Fruit fly (Drosophila melanogaster) whole organism, prepupa: ENCODE results near the gene CG17734.

Source experiments
- Blimp-1 ChIP-seq: fragments of 200-800 bp; sonication (Bioruptor generic); optimal IDR thresholded peaks from 3 replicates; lab custom pipeline; 2017; ENCODE audit warnings: missing biosample characterization, missing genetic modification characterization, mild to moderate bottlenecking, moderate library complexity, missing genetic modification reagents
- CG10631 ChIP-seq: fragments of 200-800 bp; sonication (Bioruptor generic); optimal IDR thresholded peaks from 2 replicates; lab custom pipeline; 2016; ENCODE audit warnings: missing biosample characterization, missing genetic modification characterization
- CG10669 ChIP-seq: fragments of 200-800 bp; sonication (Bioruptor generic); optimal IDR thresholded peaks from 3 replicates; lab custom pipeline; 2018; ENCODE audit warnings: missing biosample characterization, mild to moderate bottlenecking, missing genetic modification characterization, moderate library complexity
- CG11294 ChIP-seq: fragments of 200-800 bp; sonication (Bioruptor generic); IDR thresholded peaks from 2 replicates; pipeline ENCODE4 v1.3.6; 2022; ENCODE audit warnings: missing biosample characterization, missing genetic modification characterization
- CG11902 ChIP-seq: fragments of 200-800 bp; sonication (Bioruptor generic); optimal IDR thresholded peaks from 3 replicates; lab custom pipeline; 2016; ENCODE audit warnings: missing biosample characterization, missing genetic modification characterization
- CG15336 ChIP-seq: fragments of 200-800 bp; sonication (Bioruptor generic); IDR thresholded peaks from 2 replicates; pipeline ENCODE4 v1.3.6; 2022; ENCODE audit warnings: missing biosample characterization, missing genetic modification characterization
- CG16779 ChIP-seq: fragments of 200-800 bp; sonication (Bioruptor generic); optimal IDR thresholded peaks from 3 replicates; lab custom pipeline; 2017; ENCODE audit warnings: missing biosample characterization, mild to moderate bottlenecking, missing genetic modification characterization
- CG3032 ChIP-seq: fragments of 200-800 bp; optimal IDR thresholded peaks from 2 replicates; lab custom pipeline; 2019; ENCODE audit warnings: missing biosample characterization, mild to moderate bottlenecking, missing genetic modification characterization, moderate library complexity
- CG31627 ChIP-seq: fragments of 200-800 bp; sonication (Bioruptor generic); optimal IDR thresholded peaks from 3 replicates; lab custom pipeline; 2016; ENCODE audit warnings: missing biosample characterization, missing genetic modification characterization
- CG34406 ChIP-seq: fragments of 200-800 bp; sonication (Bioruptor generic); optimal IDR thresholded peaks from 3 replicates; lab custom pipeline; 2016; ENCODE audit warnings: missing biosample characterization, missing genetic modification characterization
- CG3919 ChIP-seq: fragments of 200-800 bp; sonication (Bioruptor generic); optimal IDR thresholded peaks from 3 replicates; lab custom pipeline; 2016; ENCODE audit warnings: missing biosample characterization, missing genetic modification characterization
- CG4318 ChIP-seq: fragments of 200-800 bp; sonication (Bioruptor generic); optimal IDR thresholded peaks from 3 replicates; lab custom pipeline; 2017; ENCODE audit warnings: missing biosample characterization, mild to moderate bottlenecking, missing genetic modification characterization
- CG6276 ChIP-seq: fragments of 200-800 bp; sonication (Bioruptor generic); optimal IDR thresholded peaks from 2 replicates; lab custom pipeline; 2017; ENCODE audit warnings: missing biosample characterization, mild to moderate bottlenecking, missing genetic modification characterization
- CG6792 ChIP-seq: fragments of 200-800 bp; sonication (Bioruptor generic); optimal IDR thresholded peaks from 3 replicates; lab custom pipeline; 2016; ENCODE audit warnings: missing biosample characterization, missing genetic modification characterization
- CG6808 ChIP-seq: fragments of 200-800 bp; sonication (Bioruptor generic); optimal IDR thresholded peaks from 3 replicates; lab custom pipeline; 2017; ENCODE audit warnings: missing biosample characterization, missing genetic modification characterization, mild to moderate bottlenecking, moderate library complexity, missing genetic modification reagents
- CG7368 ChIP-seq: fragments of 200-800 bp; sonication (Bioruptor generic); optimal IDR thresholded peaks from 3 replicates; lab custom pipeline; 2016; ENCODE audit warnings: missing biosample characterization, missing genetic modification characterization
- CG8119 ChIP-seq: fragments of 200-800 bp; sonication (Bioruptor generic); IDR thresholded peaks from 3 replicates; pipeline ENCODE4 v1.3.6; 2022; ENCODE audit warnings: missing biosample characterization, missing genetic modification characterization
- CG8319 ChIP-seq: fragments of 200-800 bp; sonication (Bioruptor generic); optimal IDR thresholded peaks from 3 replicates; lab custom pipeline; 2016; ENCODE audit warnings: missing biosample characterization, missing genetic modification characterization
- CG8632 ChIP-seq: fragments of 200-800 bp; sonication (Bioruptor generic); optimal IDR thresholded peaks from 3 replicates; lab custom pipeline; 2016; ENCODE audit warnings: missing biosample characterization, missing genetic modification characterization
- CG9139 ChIP-seq: fragments of 200-800 bp; sonication (Bioruptor generic); optimal IDR thresholded peaks from 3 replicates; lab custom pipeline; 2017; ENCODE audit warnings: missing biosample characterization, mild to moderate bottlenecking, missing genetic modification characterization
- Eip75B ChIP-seq: fragments of 200-800 bp; sonication (Bioruptor generic); optimal IDR thresholded peaks from 3 replicates; lab custom pipeline; 2016; ENCODE audit warnings: missing biosample characterization, missing genetic modification characterization
- Eip93F ChIP-seq: fragments of 200-800 bp; sonication (Bioruptor generic); optimal IDR thresholded peaks from 2 replicates; lab custom pipeline; 2016; ENCODE audit warnings: missing biosample characterization, mild to moderate bottlenecking, missing genetic modification characterization
- Gug ChIP-seq: fragments of 200-800 bp; sonication (Bioruptor generic); IDR thresholded peaks from 2 replicates; pipeline ENCODE4 v1.3.6; 2022; ENCODE audit warnings: missing biosample characterization, missing genetic modification characterization
- Hr38 ChIP-seq: sonication (Bioruptor generic); optimal IDR thresholded peaks from 2 replicates; lab custom pipeline; 2016; ENCODE audit warnings: missing biosample characterization, missing genetic modification characterization
- Hr39 ChIP-seq: fragments of 200-800 bp; sonication (Bioruptor generic); optimal IDR thresholded peaks from 2 replicates; lab custom pipeline; 2016; ENCODE audit warnings: missing biosample characterization, missing genetic modification characterization
- Smox ChIP-seq: fragments of 200-800 bp; sonication (Bioruptor generic); optimal IDR thresholded peaks from 3 replicates; lab custom pipeline; 2016; ENCODE audit warnings: missing biosample characterization, missing genetic modification characterization
- Sox14 ChIP-seq: fragments of 200-800 bp; sonication (Bioruptor generic); optimal IDR thresholded peaks from 3 replicates; lab custom pipeline; 2016; ENCODE audit warnings: missing biosample characterization, missing genetic modification characterization
- Sox15 ChIP-seq: fragments of 200-800 bp; sonication (Bioruptor generic); optimal IDR thresholded peaks from 3 replicates; lab custom pipeline; 2016; ENCODE audit warnings: missing biosample characterization, missing genetic modification characterization
- cyc ChIP-seq: fragments of 200-800 bp; sonication (Bioruptor generic); optimal IDR thresholded peaks from 3 replicates; lab custom pipeline; 2016; ENCODE audit warnings: missing biosample characterization, missing genetic modification characterization
- dac ChIP-seq: fragments of 200-800 bp; sonication (Bioruptor generic); optimal IDR thresholded peaks from 2 replicates; lab custom pipeline; 2017; ENCODE audit warnings: missing biosample characterization, mild to moderate bottlenecking, missing genetic modification characterization
- dsx ChIP-seq: fragments of 200-800 bp; optimal IDR thresholded peaks from 3 replicates; lab custom pipeline; 2019; ENCODE audit warnings: missing biosample characterization, mild to moderate bottlenecking, missing genetic modification characterization, moderate library complexity; ENCODE audit not compliant: poor library complexity, severe bottlenecking
- eg ChIP-seq: fragments of 200-800 bp; sonication (Bioruptor generic); IDR thresholded peaks from 3 replicates; pipeline ENCODE4 v1.3.6; 2022; ENCODE audit warnings: missing biosample characterization, missing genetic modification characterization
- esn ChIP-seq: fragments of 200-800 bp; sonication (Bioruptor generic); optimal IDR thresholded peaks from 2 replicates; lab custom pipeline; 2016; ENCODE audit warnings: missing biosample characterization, mild to moderate bottlenecking, missing genetic modification characterization, moderate library complexity
- fd59A ChIP-seq: fragments of 200-800 bp; sonication (Bioruptor generic); optimal IDR thresholded peaks from 2 replicates; lab custom pipeline; 2017; ENCODE audit warnings: missing biosample characterization, mild to moderate bottlenecking, missing genetic modification characterization, missing genetic modification reagents
- fd85E ChIP-seq: fragments of 200-800 bp; sonication (Bioruptor generic); optimal IDR thresholded peaks from 3 replicates; lab custom pipeline; 2016; ENCODE audit warnings: missing biosample characterization, missing genetic modification characterization
- fkh ChIP-seq: fragments of 200-800 bp; sonication (Bioruptor generic); optimal IDR thresholded peaks from 3 replicates; lab custom pipeline; 2017; ENCODE audit warnings: missing biosample characterization, mild to moderate bottlenecking, missing genetic modification characterization, moderate library complexity
- net ChIP-seq: fragments of 200-800 bp; sonication (Bioruptor generic); optimal IDR thresholded peaks from 3 replicates; lab custom pipeline; 2016; ENCODE audit warnings: missing biosample characterization, missing genetic modification characterization
- pdm3 ChIP-seq: fragments of 200-800 bp; sonication (Bioruptor generic); optimal IDR thresholded peaks from 3 replicates; lab custom pipeline; 2016; ENCODE audit warnings: missing biosample characterization, missing genetic modification characterization
- ss ChIP-seq, 2 experiments: fragments of 200-800 bp; sonication (Bioruptor generic); optimal IDR thresholded peaks; 2 replicates in 1 of 2; 3 replicates in 1 of 2; lab custom pipeline; 2017 to 2018; ENCODE audit warnings: mild to moderate bottlenecking in 2 of 2, missing biosample characterization in 2 of 2, missing genetic modification characterization in 2 of 2, moderate library complexity in 1 of 2
- svp ChIP-seq: fragments of 200-800 bp; sonication (Bioruptor generic); peaks from one replicate; lab custom pipeline; 2016; ENCODE audit warnings: missing biosample characterization, missing genetic modification characterization
- topi ChIP-seq: fragments of 200-800 bp; sonication (Bioruptor generic); optimal IDR thresholded peaks from 3 replicates; lab custom pipeline; 2016; ENCODE audit warnings: missing biosample characterization, missing genetic modification characterization
- vri ChIP-seq: fragments of 200-800 bp; sonication (Bioruptor generic); optimal IDR thresholded peaks from 3 replicates; lab custom pipeline; 2016; ENCODE audit warnings: missing biosample characterization, mild to moderate bottlenecking, missing genetic modification characterization

The CG17734 gene

dm6 chr3R:11198062-11198472 is 45.7 kb downstream of the CG17734 start (continued):
- TF ChIP-seq Sox14 (GFP tag; lab: Kevin White, UChicago) = peak; percentile 76
- no peak for TF ChIP-seq CG10631 (GFP tag; lab: Kevin White, UChicago)
- no peak for TF ChIP-seq CG11294
- no peak for TF ChIP-seq CG6808 (GFP tag; lab: Kevin White, UChicago)
- no peak for TF ChIP-seq CG6792 (GFP tag; lab: Kevin White, UChicago)
- peak; percentile 41; the same call in 1 of the 3 replicates for TF ChIP-seq eg (GFP tag; lab: Robert Waterston, UW)
- TF ChIP-seq Smox (GFP tag; lab: Kevin White, UChicago) = no peak
- no peak for TF ChIP-seq CG10669
- no peak for TF ChIP-seq topi
- no peak for TF ChIP-seq Hr39 (GFP tag; lab: Kevin White, UChicago)
- no peak; the same call in 1 of the 2 replicates for TF ChIP-seq CG15336 (GFP tag; lab: Robert Waterston, UW)
- TF ChIP-seq Hr38 = no peak
- TF ChIP-seq CG9139 (GFP tag; lab: Kevin White, UChicago) = no peak
- TF ChIP-seq CG8119 (GFP tag; lab: Robert Waterston, UW) = no peak
- no peak for TF ChIP-seq ss (GFP tag; optimal IDR thresholded peaks at IDR 0.05; lab: Kevin White, UChicago)
- TF ChIP-seq CG4318 = no peak
- TF ChIP-seq CG3919 = no peak
- TF ChIP-seq cyc (GFP tag; lab: Kevin White, UChicago) = no peak
- no peak for TF ChIP-seq fd85E (GFP tag; lab: Kevin White, UChicago)
- TF ChIP-seq CG31627 = no peak
- TF ChIP-seq Gug (GFP tag; lab: Robert Waterston, UW) = no peak
- TF ChIP-seq esn = no peak
- TF ChIP-seq fd59A (GFP tag; lab: Kevin White, UChicago) = no peak
- TF ChIP-seq vri (GFP tag; lab: Kevin White, UChicago) = peak; percentile 63
- peak; percentile 25 for TF ChIP-seq Blimp-1 (GFP tag; lab: Kevin White, UChicago)
- no peak for TF ChIP-seq CG7368
- no peak for TF ChIP-seq CG6276 (GFP tag; lab: Kevin White, UChicago)
- TF ChIP-seq CG3032 (tag; lab: Kevin White, UChicago) = no peak

DNA sequence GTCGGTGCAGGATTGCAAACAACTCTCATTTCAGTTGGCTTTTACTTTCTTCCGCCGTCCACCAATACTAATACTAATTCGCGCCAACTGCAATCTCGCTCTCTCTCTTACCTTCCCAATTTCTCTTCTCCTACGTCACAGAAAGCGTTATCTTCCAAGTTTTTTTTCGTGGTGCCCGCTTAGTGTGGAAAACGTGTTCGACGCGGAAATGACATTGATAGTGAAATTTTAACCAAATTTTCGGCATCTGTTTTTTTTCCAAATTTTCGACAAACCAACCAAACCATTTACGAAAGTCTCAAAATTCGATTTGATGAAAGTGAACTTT is 46.4 kb downstream of the CG17734 start, which contains the start of gene cu:
TSS of gene cu (plus strand) at position 204 of the 328 bp plus-strand sequence.
- no peak for TF ChIP-seq fkh (GFP tag; lab: Kevin White, UChicago)
- TF ChIP-seq dac (GFP tag; lab: Kevin White, UChicago) = no peak
- no peak for TF ChIP-seq CG9139 (GFP tag; lab: Kevin White, UChicago)
- no peak for TF ChIP-seq CG4318
- TF ChIP-seq fd59A (GFP tag; lab: Kevin White, UChicago) = no peak
- no peak for TF ChIP-seq pdm3 (GFP tag; lab: Kevin White, UChicago)
- TF ChIP-seq CG11902 (GFP tag; lab: Kevin White, UChicago) = no peak

DNA sequence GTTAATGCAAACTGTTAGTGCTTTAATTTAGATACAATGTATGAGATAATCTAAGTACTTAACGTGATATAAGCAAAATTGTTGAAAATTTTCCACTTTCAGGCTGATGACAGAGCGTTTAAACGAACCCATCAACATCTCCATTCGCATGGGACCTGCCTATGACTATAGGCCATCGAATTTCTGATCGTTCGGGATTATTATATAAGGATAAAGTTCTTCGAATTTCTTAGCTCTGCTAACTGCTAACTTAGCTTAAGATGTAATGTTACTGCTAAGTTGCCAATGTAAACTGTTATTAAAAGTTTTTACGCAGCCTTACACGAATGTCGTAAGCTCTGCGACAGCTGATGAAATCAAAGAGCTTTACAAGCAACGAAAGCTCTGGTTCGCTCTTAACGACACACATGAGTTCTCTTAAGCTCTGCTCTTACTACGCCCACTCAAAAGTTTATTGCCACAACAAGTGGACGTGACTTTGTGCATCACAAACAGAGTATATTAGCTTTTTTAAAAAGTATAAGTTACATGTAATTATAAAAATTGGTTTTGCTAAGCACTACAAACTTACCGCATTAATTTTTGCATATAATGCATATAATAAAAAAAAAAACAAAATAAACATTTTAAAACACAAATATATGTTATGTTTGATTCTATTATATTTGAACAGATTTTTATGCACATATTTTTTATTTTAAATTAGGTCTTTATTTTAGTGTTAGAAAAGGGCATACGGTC is 47.0 kb downstream of the CG17734 start:
- TF ChIP-seq eg (GFP tag; lab: Robert Waterston, UW) (peak; percentile 98), svp (peak; percentile 99), CG3919 (peak; percentile 97), CG8632 (GFP tag; lab: Kevin White, UChicago) (peak; percentile 99), Sox15 (GFP tag; lab: Kevin White, UChicago) (peak; percentile 95), Blimp-1 (GFP tag; lab: Kevin White, UChicago) (peak; percentile 100), ss (GFP tag; optimal IDR thresholded peaks at IDR 0.05; lab: Kevin White, UChicago) (peak in 1 of 2 experiments; percentile 99), CG7368 (peak; percentile 93), fd59A (GFP tag; lab: Kevin White, UChicago) (peak; percentile 97), CG11902 (GFP tag; lab: Kevin White, UChicago) (peak; percentile 96), CG16779 (tag; lab: Kevin White, UChicago) (peak; percentile 97), CG8319 (GFP tag; lab: Kevin White, UChicago) (peak; percentile 94), CG34406 (peak; percentile 99), CG10631 (GFP tag; lab: Kevin White, UChicago) (peak; percentile 99), CG31627 (peak; percentile 95), fkh (GFP tag; lab: Kevin White, UChicago) (peak; percentile 73), topi (peak; percentile 99), CG8119 (GFP tag; lab: Robert Waterston, UW) (peak; percentile 100), Eip75B (GFP tag; lab: Kevin White, UChicago) (peak; percentile 97), fd85E (GFP tag; lab: Kevin White, UChicago) (peak; percentile 79), Eip93F (peak; percentile 85), CG6808 (GFP tag; lab: Kevin White, UChicago) (peak; percentile 97), CG3032 (tag; lab: Kevin White, UChicago) (peak; percentile 95), dsx (GFP tag; lab: Kevin White, UChicago) (peak; percentile 90), cyc (GFP tag; lab: Kevin White, UChicago) (peak; percentile 96), Sox14 (GFP tag; lab: Kevin White, UChicago) (peak; percentile 96), CG6792 (GFP tag; lab: Kevin White, UChicago) (peak; percentile 96), Smox (GFP tag; lab: Kevin White, UChicago) (peak; percentile 96), esn (peak; percentile 99), CG6276 (GFP tag; lab: Kevin White, UChicago) (peak; percentile 99), CG11294 (peak; percentile 98), net (peak; percentile 96), Hr39 (GFP tag; lab: Kevin White, UChicago) (peak; percentile 92), CG15336 (GFP tag; lab: Robert Waterston, UW) (peak; percentile 99)
